Worm (Caenorhabditis elegans) whole organism, young adult: ENCODE measurements around the gene ins-11.

Experiments used
- ama-1 ChIP-seq, 3 experiments: fragments of 150-350 bp in 1 of 3; sonication (generic microtip) in 2 of 3; optimal IDR thresholded peaks; 2 replicates each; lab custom pipeline; 2014 to 2018; ENCODE audit warnings: missing biosample characterization in 2 of 3, missing genetic modification characterization in 2 of 3, missing genetic modification reagents in 2 of 3
- aptf-3 ChIP-seq: fragments of 200-800 bp; sonication (Bioruptor generic); IDR thresholded peaks from 2 replicates; pipeline ENCODE4 v1.3.6; 2022; ENCODE audit warnings: missing genetic modification characterization, missing compliant biosample characterization
- cebp-1 ChIP-seq, 2 experiments: fragments of 200-800 bp in 1 of 2; sonication (Bioruptor generic) in 1 of 2; sonication (generic microtip) in 1 of 2; IDR thresholded peaks in 1 of 2; optimal IDR thresholded peaks in 1 of 2; 2 replicates each; pipeline versions ENCODE4 v1.3.6 to Lab custom; 2017 to 2022; ENCODE audit warnings: missing compliant biosample characterization in 2 of 2, missing genetic modification characterization in 2 of 2, mild to moderate bottlenecking in 1 of 2, missing genetic modification reagents in 1 of 2, moderate library complexity in 1 of 2
- ceh-40 ChIP-seq: fragments of 200-800 bp; sonication (Bioruptor generic); IDR thresholded peaks from 2 replicates; pipeline ENCODE4 v1.3.6; 2022; ENCODE audit warnings: missing genetic modification characterization, missing compliant biosample characterization
- chd-7 ChIP-seq: sonication (generic microtip); optimal IDR thresholded peaks from 2 replicates; lab custom pipeline; 2016; ENCODE audit warnings: mild to moderate bottlenecking, missing genetic modification characterization, moderate library complexity, missing compliant biosample characterization
- efl-1 ChIP-seq: fragments of 150-350 bp; optimal IDR thresholded peaks from 2 replicates; lab custom pipeline; 2014; ENCODE audit warnings: missing biosample characterization, missing genetic modification reagents, missing genetic modification characterization
- egl-18 ChIP-seq: fragments of 200-800 bp; sonication (Bioruptor generic); IDR thresholded peaks from 2 replicates; pipeline ENCODE4 v1.3.6; 2022; ENCODE audit warnings: missing genetic modification reagents, missing genetic modification characterization, missing compliant biosample characterization
- sdz-38 ChIP-seq: sonication (generic microtip); optimal IDR thresholded peaks from 2 replicates; lab custom pipeline; 2016; ENCODE audit warnings: missing genotype, missing genetic modification characterization, missing compliant biosample characterization
- unc-130 ChIP-seq: sonication (generic microtip); optimal IDR thresholded peaks from 2 replicates; lab custom pipeline; 2016; ENCODE audit warnings: missing genetic modification reagents, missing genetic modification characterization, missing compliant biosample characterization
- unc-62 ChIP-seq: fragments of 150-350 bp; optimal IDR thresholded peaks from 2 replicates; lab custom pipeline; 2014; ENCODE audit warnings: missing biosample characterization, missing genetic modification reagents, missing genetic modification characterization

- TF ChIP-seq unc-62 (GFP tag; lab: Kevin White, UChicago): no peak
- no peak for TF ChIP-seq cebp-1 (GFP tag; IDR thresholded peaks at IDR 0.05; lab: Robert Waterston, UW)
- no peak for TF ChIP-seq cebp-1 (tag; optimal IDR thresholded peaks at IDR 0.05; lab: Kevin White, UChicago)
- TF ChIP-seq egl-18 (GFP tag; lab: Robert Waterston, UW): no peak
- TF ChIP-seq ceh-40: no peak
- no peak for TF ChIP-seq chd-7 (tag; lab: Kevin White, UChicago)
- no peak for TF ChIP-seq ama-1 (optimal IDR thresholded peaks at IDR 0.05; lab: Kevin White, UChicago)
- no peak for TF ChIP-seq ama-1 (GFP tag; optimal IDR thresholded peaks at IDR 0.05; lab: Kevin White, UChicago)
- no peak for TF ChIP-seq aptf-3 (GFP tag; lab: Robert Waterston, UW)
- no peak for TF ChIP-seq sdz-38 (tag; lab: Kevin White, UChicago)
- no peak for TF ChIP-seq efl-1 (GFP tag; lab: Kevin White, UChicago)
- TF ChIP-seq unc-130: no peak
Measured at ce11 chrII:5587794-5588193, 31.3 kb downstream of the ins-11 start.
